Fruit fly (Drosophila melanogaster) whole organism, pupa: ENCODE data around the gene Kat60.
A peak's percentile ranks its signal among the peaks of the same experiment; 100 is the strongest.

Source experiments
- CG10348 ChIP-seq: fragments of 200-800 bp; sonication (Bioruptor generic); IDR thresholded peaks from 2 replicates; pipeline ENCODE4 v1.3.6; 2022; ENCODE audit warnings: missing biosample characterization, missing genetic modification characterization
- CG12605 ChIP-seq: fragments of 200-800 bp; sonication (Bioruptor generic); IDR thresholded peaks from 2 replicates; pipeline ENCODE4 v1.3.6; 2022; ENCODE audit warnings: missing biosample characterization, missing genetic modification characterization
- CG13204 ChIP-seq: fragments of 200-800 bp; sonication (Bioruptor generic); optimal IDR thresholded peaks from 2 replicates; lab custom pipeline; 2018; ENCODE audit warnings: missing biosample characterization, mild to moderate bottlenecking, missing genetic modification characterization, moderate library complexity
- CG14655 ChIP-seq: fragments of 200-800 bp; sonication (Bioruptor generic); optimal IDR thresholded peaks from 3 replicates; lab custom pipeline; 2017; ENCODE audit warnings: mild to moderate bottlenecking, missing biosample characterization, missing genetic modification reagents, missing genetic modification characterization
- CG15710 ChIP-seq: fragments of 200-800 bp; sonication (Bioruptor generic); optimal IDR thresholded peaks from 2 replicates; lab custom pipeline; 2018; ENCODE audit warnings: missing biosample characterization, mild to moderate bottlenecking, missing genetic modification characterization, moderate library complexity
- CG17806 ChIP-seq: fragments of 200-800 bp; sonication (Bioruptor generic); optimal IDR thresholded peaks from 2 replicates; lab custom pipeline; 2018; ENCODE audit warnings: missing biosample characterization, mild to moderate bottlenecking, missing genetic modification characterization, moderate library complexity
- CG32121 ChIP-seq: fragments of 200-800 bp; sonication (Bioruptor generic); IDR thresholded peaks from 2 replicates; pipeline ENCODE4 v1.3.6; 2022; ENCODE audit warnings: missing biosample characterization, missing genetic modification characterization
- CG34367 ChIP-seq: fragments of 200-800 bp; sonication (Bioruptor generic); optimal IDR thresholded peaks from 2 replicates; lab custom pipeline; 2018; ENCODE audit warnings: missing biosample characterization, mild to moderate bottlenecking, missing genetic modification characterization
- CG4496 ChIP-seq: fragments of 200-800 bp; sonication (Bioruptor generic); IDR thresholded peaks from 3 replicates; pipeline ENCODE4 v1.3.6; 2022; ENCODE audit warnings: missing biosample characterization, missing genetic modification characterization
- CG8159 ChIP-seq: fragments of 200-800 bp; sonication (Bioruptor generic); optimal IDR thresholded peaks from 3 replicates; lab custom pipeline; 2018; ENCODE audit warnings: missing biosample characterization, mild to moderate bottlenecking, missing genetic modification characterization, moderate library complexity
- CG8301 ChIP-seq: fragments of 200-800 bp; sonication (Bioruptor generic); optimal IDR thresholded peaks from 2 replicates; lab custom pipeline; 2018; ENCODE audit warnings: missing biosample characterization, mild to moderate bottlenecking, missing genetic modification characterization
- CG9948 ChIP-seq: fragments of 200-800 bp; sonication (Bioruptor generic); optimal IDR thresholded peaks from 2 replicates; lab custom pipeline; 2018; ENCODE audit warnings: missing biosample characterization, mild to moderate bottlenecking, missing genetic modification characterization, moderate library complexity
- D1 ChIP-seq: fragments of 200-800 bp; sonication (Bioruptor generic); optimal IDR thresholded peaks from 2 replicates; lab custom pipeline; 2018; ENCODE audit warnings: missing biosample characterization, mild to moderate bottlenecking, missing genetic modification characterization, moderate library complexity
- EcR ChIP-seq: fragments of 200-800 bp; sonication (Bioruptor generic); optimal IDR thresholded peaks from 3 replicates; lab custom pipeline; 2019; ENCODE audit warnings: missing biosample characterization, missing genetic modification characterization, mild to moderate bottlenecking, moderate library complexity, missing genetic modification reagents
- Ets98B ChIP-seq: fragments of 200-800 bp; sonication (Bioruptor generic); IDR thresholded peaks from 2 replicates; pipeline ENCODE4 v1.3.6; 2022; ENCODE audit warnings: missing biosample characterization, missing genetic modification characterization
- Pif1A ChIP-seq: fragments of 200-800 bp; sonication (Bioruptor generic); optimal IDR thresholded peaks from 3 replicates; lab custom pipeline; 2016; ENCODE audit warnings: missing biosample characterization, missing genetic modification characterization
- Pif1B ChIP-seq: fragments of 200-800 bp; sonication (Bioruptor generic); optimal IDR thresholded peaks from 3 replicates; lab custom pipeline; 2016; ENCODE audit warnings: missing biosample characterization, missing genetic modification characterization
- Snoo ChIP-seq: fragments of 200-800 bp; sonication (Bioruptor generic); optimal IDR thresholded peaks from 3 replicates; lab custom pipeline; 2017; ENCODE audit warnings: missing biosample characterization, mild to moderate bottlenecking, missing genetic modification characterization, inconsistent platforms
- fd96Ca ChIP-seq: fragments of 200-800 bp; sonication (Bioruptor generic); IDR thresholded peaks from 3 replicates; pipeline ENCODE4 v1.3.6; 2022; ENCODE audit warnings: missing biosample characterization, missing genetic modification characterization
- gl ChIP-seq: fragments of 200-800 bp; sonication (Bioruptor generic); optimal IDR thresholded peaks from 2 replicates; lab custom pipeline; 2018; ENCODE audit warnings: missing biosample characterization, mild to moderate bottlenecking, missing genetic modification characterization
- rn ChIP-seq: fragments of 200-800 bp; sonication (Bioruptor generic); IDR thresholded peaks from 2 replicates; pipeline ENCODE4 v1.3.6; 2022; ENCODE audit warnings: missing biosample characterization, missing genetic modification characterization

The Kat60 gene

dm6 chr3R:5257147-5257487 lies 25.1 kb upstream of the Kat60 start:
- TF ChIP-seq CG4496 (GFP tag; lab: Robert Waterston, UW) (peak; percentile 14; the same call in 1 of the 3 replicates), CG8159 (tag; lab: Kevin White, UChicago) (no peak), D1 (tag; lab: Kevin White, UChicago) (no peak), Pif1A (GFP tag; lab: Kevin White, UChicago) (no peak), CG13204 (GFP tag; lab: Kevin White, UChicago) (no peak), CG12605 (GFP tag; lab: Robert Waterston, UW) (no peak), CG14655 (GFP tag; lab: Kevin White, UChicago) (no peak), CG17806 (no peak)
- TF ChIP-seq, all 21 proteins: peak for 1

dm6 chr3R:5256462-5257146 lies 24.6 kb upstream of the Kat60 start, which contains the start of the genes Enoph and Hph:
TSS of gene Enoph (minus strand) at chr3R:5256681.
TSS of gene Hph (plus strand) at chr3R:5257037.
- TF ChIP-seq fd96Ca (peak; percentile 78), Ets98B (GFP tag; lab: Robert Waterston, UW) (no peak), Snoo (peak; percentile 52), D1 (tag; lab: Kevin White, UChicago) (no peak), CG12605 (GFP tag; lab: Robert Waterston, UW) (0 out of 2 replicates have a peak, but pooled peaks have one; percentile 9), CG9948 (tag; lab: Kevin White, UChicago) (peak; percentile 46), CG17806 (peak; percentile 58), CG32121 (GFP tag; lab: Robert Waterston, UW) (0 out of 2 replicates have a peak, but pooled peaks have one; percentile 25), Pif1A (GFP tag; lab: Kevin White, UChicago) (peak; percentile 31), gl (tag; lab: Kevin White, UChicago) (no peak), Pif1B (GFP tag; lab: Kevin White, UChicago) (peak; percentile 54), CG8159 (tag; lab: Kevin White, UChicago) (peak; percentile 63), CG8301 (tag; lab: Kevin White, UChicago) (peak; percentile 50), EcR (no peak), CG14655 (GFP tag; lab: Kevin White, UChicago) (no peak), CG34367 (peak; percentile 52), CG4496 (GFP tag; lab: Robert Waterston, UW) (peak; percentile 73), CG13204 (GFP tag; lab: Kevin White, UChicago) (no peak), CG10348 (GFP tag; lab: Robert Waterston, UW) (no peak), rn (GFP tag; lab: Robert Waterston, UW) (no peak), CG15710 (tag; lab: Kevin White, UChicago) (peak; percentile 69)

dm6 chr3R:5252853-5253252 lies 20.8 kb upstream of the Kat60 start, which contains the start of gene CG1113:
TSS of gene CG1113 (plus strand) at chr3R:5253153.
- no peak for TF ChIP-seq CG32121 (GFP tag; lab: Robert Waterston, UW)
- no peak for TF ChIP-seq EcR
- no peak for TF ChIP-seq CG8301 (tag; lab: Kevin White, UChicago)
- no peak for TF ChIP-seq CG10348 (GFP tag; lab: Robert Waterston, UW)
- no peak for TF ChIP-seq CG8159 (tag; lab: Kevin White, UChicago)
- TF ChIP-seq CG14655 (GFP tag; lab: Kevin White, UChicago): no peak
- no peak for TF ChIP-seq CG15710 (tag; lab: Kevin White, UChicago)
- TF ChIP-seq CG12605 (GFP tag; lab: Robert Waterston, UW): no peak
- TF ChIP-seq fd96Ca: no peak
- TF ChIP-seq CG17806: no peak
- no peak for TF ChIP-seq CG4496 (GFP tag; lab: Robert Waterston, UW)
- no peak for TF ChIP-seq Pif1B (GFP tag; lab: Kevin White, UChicago)
- no peak for TF ChIP-seq rn (GFP tag; lab: Robert Waterston, UW)
- no peak for TF ChIP-seq CG9948 (tag; lab: Kevin White, UChicago)
- no peak for TF ChIP-seq D1 (tag; lab: Kevin White, UChicago)
- no peak for TF ChIP-seq Pif1A (GFP tag; lab: Kevin White, UChicago)
- TF ChIP-seq, all 21 proteins: peak for 0

dm6 chr3R:5251243-5251865 lies 19.3 kb upstream of the Kat60 start, which contains the start of gene CtsF:
TSS of gene CtsF (minus strand) at chr3R:5251745.
- peak; percentile 30; the same call in 1 of the 2 replicates for TF ChIP-seq Ets98B (GFP tag; lab: Robert Waterston, UW)
- peak; percentile 57 for TF ChIP-seq CG4496 (GFP tag; lab: Robert Waterston, UW)
- TF ChIP-seq D1 (tag; lab: Kevin White, UChicago): no peak
- TF ChIP-seq gl (tag; lab: Kevin White, UChicago): no peak
- TF ChIP-seq fd96Ca: no peak
- peak; percentile 29 for TF ChIP-seq CG8159 (tag; lab: Kevin White, UChicago)
- peak; percentile 30 for TF ChIP-seq CG13204 (GFP tag; lab: Kevin White, UChicago)
- TF ChIP-seq CG12605 (GFP tag; lab: Robert Waterston, UW): peak; percentile 39; the same call in 1 of the 2 replicates
- peak; percentile 26; the same call in 1 of the 2 replicates for TF ChIP-seq CG32121 (GFP tag; lab: Robert Waterston, UW)
- TF ChIP-seq EcR: peak; percentile 26

dm6 chr3R:5250530-5251242 lies 18.7 kb upstream of the Kat60 start:
- TF ChIP-seq Pif1A (GFP tag; lab: Kevin White, UChicago) (peak; percentile 78), fd96Ca (peak; percentile 70; the same call in 2 of the 3 replicates), CG14655 (GFP tag; lab: Kevin White, UChicago) (peak; percentile 74), CG13204 (GFP tag; lab: Kevin White, UChicago) (no peak), CG8301 (tag; lab: Kevin White, UChicago) (peak; percentile 67), CG9948 (tag; lab: Kevin White, UChicago) (peak; percentile 57), Snoo (peak; percentile 26), CG4496 (GFP tag; lab: Robert Waterston, UW) (peak; percentile 81), Ets98B (GFP tag; lab: Robert Waterston, UW) (peak; percentile 76), D1 (tag; lab: Kevin White, UChicago) (no peak), CG34367 (peak; percentile 55), CG8159 (tag; lab: Kevin White, UChicago) (peak; percentile 28), CG12605 (GFP tag; lab: Robert Waterston, UW) (no peak), CG17806 (peak; percentile 66), CG15710 (tag; lab: Kevin White, UChicago) (peak; percentile 53), CG32121 (GFP tag; lab: Robert Waterston, UW) (peak; percentile 52), Pif1B (GFP tag; lab: Kevin White, UChicago) (peak; percentile 69), CG10348 (GFP tag; lab: Robert Waterston, UW) (no peak), gl (tag; lab: Kevin White, UChicago) (no peak), rn (GFP tag; lab: Robert Waterston, UW) (no peak), EcR (peak; percentile 64)
